Worm (Caenorhabditis elegans): ENCODE data around the gene F19H6.4.

DNA sequence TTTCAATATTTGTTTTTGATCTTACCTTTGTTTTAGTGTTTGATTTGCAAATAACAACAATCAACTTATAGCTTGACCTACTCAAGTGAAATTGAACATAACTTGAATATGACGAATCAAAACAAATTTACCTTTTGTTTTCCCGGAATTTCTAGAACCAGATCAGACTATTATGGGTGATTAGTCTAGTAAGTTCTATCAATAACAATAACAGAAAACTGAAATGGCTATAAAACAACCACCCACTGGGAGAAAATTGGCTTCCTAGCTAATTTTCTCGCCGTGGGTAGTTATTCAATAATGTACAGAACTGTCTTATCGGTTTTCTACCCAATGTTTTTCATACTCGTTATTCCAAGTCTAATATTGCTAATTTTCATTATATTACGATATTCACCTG, 36.8 kb upstream of the F19H6.4 start, which contains the start of gene srd-45:
- peak in 1 of 2 experiments; percentile 7 for TF ChIP-seq unc-62 (GFP tag; optimal IDR thresholded peaks at IDR 0.05 in 1 of 2)
- no peak for TF ChIP-seq unc-62 (tag; optimal IDR thresholded peaks at IDR 0.05)
- TF ChIP-seq snpc-4 (tag; optimal IDR thresholded peaks at IDR 0.05) = no peak
